Fruit fly (Drosophila melanogaster) S2 (cell line): ENCODE measurements around the gene CG15528.

Source experiments
- CG8478 ChIP-seq: fragments of >200 bp; optimal IDR thresholded peaks from 2 replicates; lab custom pipeline; 2018
- CTCF ChIP-seq, 2 experiments: fragments of >200 bp; optimal IDR thresholded peaks; 2 replicates each; lab custom pipeline; 2018

DNA sequence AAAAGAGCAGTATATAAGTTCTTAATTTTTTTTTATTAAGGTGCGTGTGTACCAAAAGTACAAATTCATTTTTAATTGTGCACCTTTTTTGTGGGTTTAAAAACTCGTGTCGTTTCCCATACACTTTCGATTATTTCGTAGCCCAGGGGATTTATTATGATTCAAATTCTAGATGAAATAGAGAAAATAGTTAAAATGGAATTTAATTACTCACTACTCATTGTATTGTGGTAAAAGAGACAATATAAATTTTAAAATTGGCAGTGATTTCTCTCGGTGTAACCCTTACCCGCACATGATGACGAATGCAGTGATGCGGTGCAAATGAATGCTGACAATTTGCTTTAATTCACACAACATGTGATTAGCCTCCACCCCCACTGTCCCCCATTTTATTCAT lies 31.3 kb upstream of the CG15528 start:
- TF ChIP-seq CTCF (optimal IDR thresholded peaks at IDR 0.05; lab: Kevin White, UChicago), result no peak
- TF ChIP-seq CG8478 (lab: Kevin White, UChicago), result no peak
